Fruit fly (Drosophila melanogaster) Kc167 (cell line): ENCODE data around the gene Hrd3.

Experiments
- Myc ChIP-seq: fragments of >200 bp; optimal IDR thresholded peaks from 2 replicates; lab custom pipeline; 2017; ENCODE audit warnings: missing external identifiers
- Sin3A ChIP-seq: fragments of >200 bp; optimal IDR thresholded peaks from 2 replicates; lab custom pipeline; 2018; ENCODE audit warnings: missing external identifiers
- h ChIP-seq: fragments of >200 bp; optimal IDR thresholded peaks from 3 replicates; lab custom pipeline; 2018; ENCODE audit warnings: missing external identifiers
- insv ChIP-seq: fragments of >200 bp; optimal IDR thresholded peaks from 3 replicates; lab custom pipeline; 2018; ENCODE audit warnings: missing external identifiers
- psq ChIP-seq: fragments of >200 bp; optimal IDR thresholded peaks from 2 replicates; lab custom pipeline; 2017; ENCODE audit warnings: missing external identifiers
- ttk ChIP-seq: sonication (Bioruptor generic); optimal IDR thresholded peaks from 2 replicates; lab custom pipeline; 2017; ENCODE audit warnings: missing external identifiers

The Hrd3 gene

DNA sequence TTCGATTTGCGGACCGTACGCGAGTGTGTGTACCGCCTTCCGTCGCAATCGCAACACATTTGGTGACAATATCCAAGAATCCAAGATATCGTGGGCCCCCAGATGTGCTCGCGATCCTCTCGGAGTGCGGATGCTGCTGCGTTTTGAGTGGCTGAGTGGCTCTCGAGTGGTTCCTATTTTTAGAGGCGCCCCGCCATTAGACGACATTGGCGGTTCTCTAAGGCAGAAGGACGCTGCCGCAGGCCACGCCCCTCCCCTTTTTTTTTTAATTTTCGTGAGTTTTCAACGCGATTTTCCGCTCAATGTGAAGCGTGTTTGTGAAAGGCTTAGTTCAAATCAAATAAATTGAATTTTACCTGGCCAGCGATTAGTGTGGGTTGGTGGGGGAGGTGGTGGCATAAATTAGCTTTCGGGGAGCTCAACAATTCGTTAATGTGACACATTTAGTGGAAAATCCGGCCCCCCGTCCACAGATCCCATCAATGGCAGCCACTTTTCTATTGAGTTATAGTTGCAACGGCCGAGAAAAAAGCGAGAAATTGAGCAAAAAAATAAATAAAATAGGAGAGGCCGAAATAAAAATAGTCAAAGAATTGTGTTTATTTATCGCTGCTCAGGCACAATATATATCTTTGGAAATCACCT is 39.9 kb downstream of the Hrd3 start, which contains the start of gene nau:
Gene nau, minus strand, starts transcription at position 61 of the 645 bp plus-strand sequence.
- no peak for TF ChIP-seq Sin3A (lab: Kevin White, UChicago)
- TF ChIP-seq psq (lab: Kevin White, UChicago) = no peak
- TF ChIP-seq insv (lab: Kevin White, UChicago) = no peak
- no peak for TF ChIP-seq Myc (lab: Kevin White, UChicago)
- no peak for TF ChIP-seq ttk (lab: Kevin White, UChicago)

DNA sequence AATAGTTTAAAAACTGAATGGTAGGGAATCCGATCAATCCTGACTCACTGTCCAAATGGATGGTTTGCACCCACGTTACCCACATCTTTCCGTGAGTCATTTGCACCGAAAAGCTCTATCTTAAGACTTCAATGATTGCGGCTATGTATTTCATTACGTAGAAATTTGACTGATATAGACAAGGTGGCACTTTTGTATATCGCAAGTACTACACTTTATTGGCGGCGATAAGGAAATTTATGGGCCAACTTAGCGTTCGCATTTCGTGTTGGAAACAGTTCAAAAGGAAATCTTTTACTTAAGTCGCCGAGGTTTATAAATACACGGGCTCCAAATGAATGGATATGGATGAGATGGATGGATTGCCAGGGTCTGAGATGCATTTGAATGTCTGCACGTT is 43.5 kb downstream of the Hrd3 start:
- TF ChIP-seq h (lab: Kevin White, UChicago) = no peak
- TF ChIP-seq Myc (lab: Kevin White, UChicago) = no peak
- no peak for TF ChIP-seq ttk (lab: Kevin White, UChicago)
- TF ChIP-seq insv (lab: Kevin White, UChicago) = no peak
- TF ChIP-seq psq (lab: Kevin White, UChicago) = no peak
- TF ChIP-seq Sin3A (lab: Kevin White, UChicago) = no peak

DNA sequence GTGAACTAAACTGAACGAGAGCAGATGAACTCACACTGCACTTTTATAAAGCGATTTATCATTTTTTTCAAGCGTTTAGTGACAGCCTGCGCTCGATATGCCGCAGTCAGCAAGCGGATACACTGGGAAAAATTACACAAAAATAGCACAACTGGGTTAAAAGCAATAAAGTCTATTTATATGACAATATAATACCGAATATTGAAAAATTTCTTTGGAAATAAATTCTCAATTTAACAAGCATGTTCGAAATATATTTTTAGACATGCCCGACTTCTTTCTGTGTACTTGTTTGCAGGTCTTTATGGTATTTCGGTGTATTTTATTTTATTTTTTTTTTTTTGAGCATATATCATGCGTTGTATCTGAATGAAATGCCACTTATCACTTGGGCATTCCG is 44.5 kb downstream of the Hrd3 start:
- TF ChIP-seq psq (lab: Kevin White, UChicago) = no peak
- TF ChIP-seq Myc (lab: Kevin White, UChicago) = no peak

DNA sequence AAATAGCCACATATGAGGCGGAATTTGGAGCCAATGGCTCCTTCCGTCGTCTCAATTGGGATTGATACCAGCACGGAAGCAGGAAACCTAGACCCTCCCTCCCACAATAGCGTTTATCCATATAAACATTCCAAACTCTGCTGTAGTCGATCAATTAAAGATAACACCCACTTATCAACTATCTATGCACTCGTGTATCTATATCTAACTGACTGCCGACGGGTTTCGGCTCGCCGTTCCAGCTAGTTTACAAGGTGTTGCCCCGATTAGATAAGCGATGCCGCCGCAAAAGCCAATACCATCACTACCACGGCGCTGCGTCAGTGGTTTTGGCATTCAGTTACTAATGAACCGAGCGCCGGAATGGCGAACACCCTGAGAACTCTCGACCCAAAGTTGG is 47.2 kb downstream of the Hrd3 start, which contains the start of gene CG10300:
Gene CG10300, plus strand, starts transcription at position 333 of the 400 bp plus-strand sequence.
- TF ChIP-seq Myc (lab: Kevin White, UChicago) = no peak

DNA sequence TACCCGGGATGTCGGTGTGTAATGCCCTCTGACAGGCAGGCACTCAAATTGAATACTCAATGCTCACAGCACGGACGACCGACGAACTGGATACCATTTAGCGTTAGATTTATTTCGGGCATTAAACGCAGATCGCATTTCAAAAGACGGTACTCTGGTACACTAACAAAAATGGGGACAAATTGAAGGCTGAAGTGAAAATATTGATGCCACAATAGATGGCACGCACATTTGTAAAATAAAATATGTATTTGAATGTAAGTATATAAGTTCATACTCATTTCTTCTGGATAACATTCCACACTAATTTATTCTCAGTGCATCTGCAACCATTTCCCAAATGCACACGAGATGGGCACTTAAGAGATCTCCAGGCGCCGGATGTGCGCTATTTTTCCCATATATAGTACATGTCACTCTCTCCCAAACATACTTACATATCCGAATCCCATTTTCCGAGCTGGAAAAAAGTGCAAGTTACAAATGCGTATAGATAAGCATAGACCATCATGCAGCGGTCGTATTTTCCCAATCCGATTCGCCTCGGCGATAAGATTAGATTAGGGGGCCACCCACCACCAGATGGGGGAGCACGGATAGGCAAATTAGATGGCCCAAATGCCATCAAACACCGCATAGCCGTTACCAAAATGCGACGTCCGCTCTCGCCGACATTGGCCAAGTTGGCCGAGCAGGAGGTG is 48.7 kb downstream of the Hrd3 start, which contains the start of gene CG10301:
Gene CG10301, plus strand, starts transcription at position 651 of the 701 bp plus-strand sequence.
- TF ChIP-seq Sin3A (lab: Kevin White, UChicago) (no peak), ttk (lab: Kevin White, UChicago) (no peak), insv (lab: Kevin White, UChicago) (no peak), psq (lab: Kevin White, UChicago) (no peak), h (lab: Kevin White, UChicago) (no peak), Myc (lab: Kevin White, UChicago) (no peak)
